Fruit fly (Drosophila melanogaster): ENCODE results near the gene CG31457.
A peak's percentile ranks its signal among the peaks of the same experiment; 100 is the strongest.

CG31457 gene

dm6 chr3R:23159289-23159956, 31.6 kb upstream of the CG31457 start, which contains the start of gene VhaAC39-2 (continued):
- TF ChIP-seq Opbp (GFP tag; IDR thresholded peaks at IDR 0.05; ENCODE audit: partially characterized antibody) (no peak), pfk (GFP tag; optimal IDR thresholded peaks at IDR 0.05) (no peak), ash1 (GFP tag; optimal IDR thresholded peaks at IDR 0.05) (no peak), sim (GFP tag; IDR thresholded peaks at IDR 0.05) (no peak), stwl (tag; optimal IDR thresholded peaks at IDR 0.05) (peak; percentile 36), en (GFP tag; optimal IDR thresholded peaks at IDR 0.05) (no peak), Myb (GFP tag; optimal IDR thresholded peaks at IDR 0.05) (peak; percentile 88), CG2875 (GFP tag; optimal IDR thresholded peaks at IDR 0.05) (no peak), CG31441 (GFP tag; IDR thresholded peaks at IDR 0.05) (no peak), TFAM (GFP tag; optimal IDR thresholded peaks at IDR 0.05) (no peak), CG9817 (tag; optimal IDR thresholded peaks at IDR 0.05) (no peak), ken (GFP tag; IDR thresholded peaks at IDR 0.05) (no peak), CG3163 (GFP tag; optimal IDR thresholded peaks at IDR 0.05) (no peak), CG9215 (GFP tag; IDR thresholded peaks at IDR 0.05) (no peak), Stat92E (GFP tag; optimal IDR thresholded peaks at IDR 0.05) (no peak), bowl (GFP tag; IDR thresholded peaks at IDR 0.05) (no peak), CG8359 (GFP tag; optimal IDR thresholded peaks at IDR 0.05; ENCODE audit: borderline replicate concordance) (no peak), CG11247 (GFP tag; IDR thresholded peaks at IDR 0.05) (no peak), pnt (GFP tag; optimal IDR thresholded peaks at IDR 0.05) (no peak), nmo (GFP tag; optimal IDR thresholded peaks at IDR 0.05) (peak; percentile 28), hbn (GFP tag; IDR thresholded peaks at IDR 0.05; ENCODE audit: partially characterized antibody) (no peak), CG43689 (GFP tag; IDR thresholded peaks at IDR 0.05) (no peak), Dbx (GFP tag; IDR thresholded peaks at IDR 0.05) (no peak), Atf6 (GFP tag; IDR thresholded peaks at IDR 0.05) (no peak), CG17829 (tag; optimal IDR thresholded peaks at IDR 0.05) (peak; percentile 10), CG1832 (GFP tag; optimal IDR thresholded peaks at IDR 0.05) (no peak), CG15601 (tag; optimal IDR thresholded peaks at IDR 0.05) (no peak), ERR (GFP tag; optimal IDR thresholded peaks at IDR 0.05) (no peak), Xbp1 (GFP tag; optimal IDR thresholded peaks at IDR 0.05) (peak; percentile 16), grn (GFP tag; optimal IDR thresholded peaks at IDR 0.05) (no peak), stc (GFP tag; IDR thresholded peaks at IDR 0.05) (no peak), lov (optimal IDR thresholded peaks at IDR 0.05) (no peak), lov (GFP tag; IDR thresholded peaks at IDR 0.05) (no peak), CG11723 (GFP tag; optimal IDR thresholded peaks at IDR 0.05) (no peak), zen2 (GFP tag; IDR thresholded peaks at IDR 0.05; ENCODE audit: partially characterized antibody) (no peak), cato (GFP tag; optimal IDR thresholded peaks at IDR 0.05; ENCODE audit: borderline replicate concordance) (no peak), CG12236 (GFP tag; optimal IDR thresholded peaks at IDR 0.05) (no peak), Dref (GFP tag; IDR thresholded peaks at IDR 0.05) (no peak), CG18764 (GFP tag; optimal IDR thresholded peaks at IDR 0.05) (no peak), ab (GFP tag; optimal IDR thresholded peaks at IDR 0.05) (no peak), slbo (GFP tag; IDR thresholded peaks at IDR 0.05) (peak; percentile 55), CG13424 (tag; optimal IDR thresholded peaks at IDR 0.05) (no peak), Poxn (GFP tag; IDR thresholded peaks at IDR 0.05) (no peak), maf-S (GFP tag; optimal IDR thresholded peaks at IDR 0.05) (no peak), CG8478 (optimal IDR thresholded peaks at IDR 0.05) (no peak), al (GFP tag; IDR thresholded peaks at IDR 0.05) (no peak), nom (GFP tag; optimal IDR thresholded peaks at IDR 0.05) (no peak), zfh1 (GFP tag; IDR thresholded peaks at IDR 0.05) (no peak), Trl (optimal IDR thresholded peaks at IDR 0.05) (no peak), Trl (GFP tag; optimal IDR thresholded peaks at IDR 0.05) (no peak), rib (GFP tag; IDR thresholded peaks at IDR 0.05) (no peak), Ets65A (GFP tag) (peak; percentile 22)
